Worm (Caenorhabditis elegans): Measurements from ENCODE around the gene smrc-1.

smrc-1 gene

ce11 chrIII:6361560-6361959 is 29.2 kb upstream of the smrc-1 start:
- no peak for TF ChIP-seq unc-62 (GFP tag; optimal IDR thresholded peaks at IDR 0.05)

DNA sequence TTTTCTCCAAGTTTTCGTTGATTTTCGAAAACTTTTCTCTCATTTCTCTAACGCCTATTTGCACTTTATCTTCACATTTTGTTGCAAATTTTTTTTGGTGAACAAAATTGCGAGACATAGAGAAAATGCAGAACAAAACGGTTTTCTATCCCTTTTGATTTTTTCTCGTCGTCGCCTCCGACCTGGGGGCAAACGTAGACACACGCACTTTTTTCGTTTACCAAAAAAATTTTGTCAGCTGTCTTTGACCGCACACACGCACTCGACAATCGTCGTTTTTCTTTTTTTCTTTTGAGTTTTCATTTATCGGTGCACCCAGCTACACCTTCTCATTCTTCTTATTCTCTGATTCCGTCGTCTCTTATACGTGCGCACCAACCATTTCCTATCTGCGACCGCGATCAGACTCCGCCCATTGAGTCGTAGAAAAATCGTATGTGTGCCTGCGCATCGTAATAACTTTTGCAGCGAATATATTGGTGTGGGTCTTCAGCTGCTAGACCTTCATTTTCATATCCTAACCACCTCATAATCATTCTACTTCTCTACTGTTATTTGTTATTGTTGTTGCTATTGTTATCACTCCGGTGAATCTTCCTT is 28.3 kb upstream of the smrc-1 start:
- no peak for TF ChIP-seq unc-62 (GFP tag; optimal IDR thresholded peaks at IDR 0.05)

DNA sequence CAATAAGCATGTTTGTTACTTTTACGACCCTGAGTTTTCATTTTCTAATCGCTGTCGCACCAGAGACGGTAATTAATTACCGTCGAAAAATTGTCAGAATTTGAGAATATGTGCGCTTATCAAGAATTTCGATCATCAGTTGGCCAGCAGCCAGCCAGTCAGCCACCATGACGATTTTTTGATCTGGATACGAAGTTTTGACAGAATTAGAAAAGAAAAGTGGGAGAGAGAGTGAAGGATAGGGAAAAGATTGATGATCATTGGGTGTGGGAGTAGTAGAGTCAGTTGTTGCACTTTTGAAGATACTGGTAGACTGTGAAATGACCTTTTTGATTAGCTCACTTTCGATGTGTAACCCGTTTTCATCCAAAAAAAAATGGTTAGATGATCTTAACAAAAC is 26.3 kb upstream of the smrc-1 start:
- TF ChIP-seq unc-62 (GFP tag; optimal IDR thresholded peaks at IDR 0.05), result no peak

DNA sequence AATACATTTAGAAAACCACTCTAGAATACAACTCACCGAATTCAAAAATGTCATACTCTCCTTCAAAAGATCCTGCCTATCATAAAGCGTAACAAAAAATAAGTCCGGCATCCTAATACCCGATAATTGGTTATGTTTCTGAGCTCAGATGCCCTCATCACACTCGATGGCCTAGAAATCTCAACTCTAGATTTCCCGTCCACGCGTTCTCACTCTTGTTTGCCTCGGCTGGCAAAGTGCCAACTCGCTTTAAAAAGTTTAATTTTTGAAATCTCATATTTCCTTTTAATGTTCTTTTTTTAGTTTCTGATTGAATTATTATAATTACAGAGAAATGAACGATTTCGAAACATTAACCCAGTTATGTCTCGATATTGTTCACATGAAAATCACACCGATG is 23.0 kb upstream of the smrc-1 start, which contains the start of the genes C56G2.15 and thoc-2:
Gene C56G2.15, minus strand, starts transcription at position 188 of the 400 bp plus-strand sequence.
Gene thoc-2, plus strand, starts transcription at position 331 of the 400 bp plus-strand sequence.
- TF ChIP-seq unc-62 (GFP tag; optimal IDR thresholded peaks at IDR 0.05), result no peak

ce11 chrIII:6368524-6368923 is 22.2 kb upstream of the smrc-1 start:
- no peak for TF ChIP-seq unc-62 (GFP tag; optimal IDR thresholded peaks at IDR 0.05)

DNA sequence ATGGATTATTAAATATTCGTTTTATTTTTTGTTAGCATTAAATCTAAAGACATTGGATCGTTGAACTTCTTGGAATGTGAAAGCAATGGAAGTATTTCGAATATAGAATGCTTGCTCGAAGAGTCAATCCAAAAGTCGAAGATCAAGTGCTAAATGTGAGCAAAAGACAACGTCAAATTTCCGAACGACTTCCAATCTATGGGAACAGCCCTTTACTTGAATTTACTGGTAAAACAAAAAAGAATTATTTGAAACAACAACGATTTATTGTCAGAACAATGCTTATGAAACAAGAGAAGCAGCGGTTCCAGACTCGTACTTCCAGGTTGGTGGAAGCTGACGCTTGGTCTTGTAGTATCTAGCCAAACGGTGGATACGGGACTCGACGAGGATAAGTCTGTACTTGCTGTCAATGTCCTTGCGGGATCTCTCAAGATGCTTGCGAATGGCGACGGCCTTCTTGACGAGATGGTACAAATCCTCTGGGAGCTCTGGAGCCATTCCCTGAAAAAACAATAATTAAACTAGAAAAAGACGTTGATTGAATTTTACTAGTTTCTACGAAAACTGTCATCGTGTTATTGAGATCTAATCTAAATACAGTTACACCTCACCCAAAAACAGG is 16.8 kb upstream of the smrc-1 start:
- no peak for TF ChIP-seq unc-62 (GFP tag; optimal IDR thresholded peaks at IDR 0.05)

DNA sequence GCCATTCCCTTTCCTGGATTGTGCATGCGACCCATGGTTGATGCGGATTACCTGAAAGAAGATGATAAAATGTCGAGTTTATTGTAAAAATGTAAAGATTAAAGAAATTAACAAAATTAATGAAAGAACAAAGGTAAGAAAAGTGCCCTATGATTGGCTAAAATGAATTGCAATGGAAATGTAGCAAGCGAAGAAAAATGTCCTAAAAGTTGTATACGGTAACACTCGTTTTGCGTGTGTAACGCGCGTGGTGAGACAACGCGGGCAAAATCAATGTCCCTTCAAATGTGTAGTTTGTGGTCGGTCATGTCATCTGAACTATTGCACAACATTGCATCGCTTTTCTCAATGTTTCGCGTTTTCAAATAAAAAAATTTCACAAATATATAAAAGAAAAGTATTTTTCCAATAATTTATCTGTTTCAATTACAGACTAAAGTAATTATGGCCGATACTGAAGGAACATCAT is 15.8 kb upstream of the smrc-1 start, which contains the start of the genes rps-13 and nfx-1:
Gene rps-13, minus strand, starts transcription at position 51 of the 469 bp plus-strand sequence.
Gene nfx-1, plus strand, starts transcription at position 433 of the 469 bp plus-strand sequence.
- no peak for TF ChIP-seq unc-62 (GFP tag; optimal IDR thresholded peaks at IDR 0.05)

ce11 chrIII:6379129-6379528 is 11.6 kb upstream of the smrc-1 start, which contains the start of gene C16A3.6:
TSS of gene C16A3.6 (plus strand) at chrIII:6379212.
- TF ChIP-seq unc-62 (GFP tag; optimal IDR thresholded peaks at IDR 0.05), result no peak

DNA sequence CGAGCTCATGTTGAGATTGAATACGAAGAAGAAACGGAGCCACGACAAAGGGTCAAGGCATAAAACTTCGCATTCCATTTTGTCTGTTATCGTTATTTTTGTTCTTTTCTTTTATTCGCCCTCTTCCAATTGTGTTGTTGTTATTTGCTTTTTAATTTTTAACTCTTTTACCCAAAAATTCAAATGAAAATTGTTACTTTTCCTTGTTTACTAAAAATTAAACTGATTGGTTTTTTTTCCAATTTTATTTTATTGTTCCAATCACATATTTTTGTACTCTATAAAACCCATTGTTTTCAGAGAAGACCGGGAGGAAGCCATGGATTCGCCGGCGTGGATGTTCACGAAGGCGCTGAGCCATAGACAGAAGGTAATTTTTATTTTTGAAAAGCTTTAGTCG is 10.3 kb upstream of the smrc-1 start, which contains the start of gene C16A3.5:
Gene C16A3.5, plus strand, starts transcription at position 301 of the 400 bp plus-strand sequence.
- TF ChIP-seq unc-62 (GFP tag; optimal IDR thresholded peaks at IDR 0.05), result no peak

- TF ChIP-seq unc-62 (GFP tag; optimal IDR thresholded peaks at IDR 0.05), result no peak
These were observed 9.0 kb upstream of the smrc-1 start, which contains the start of gene znf-622 for ce11 chrIII:6381584-6382391. TSS of gene znf-622 (plus strand) at chrIII:6381634.

DNA sequence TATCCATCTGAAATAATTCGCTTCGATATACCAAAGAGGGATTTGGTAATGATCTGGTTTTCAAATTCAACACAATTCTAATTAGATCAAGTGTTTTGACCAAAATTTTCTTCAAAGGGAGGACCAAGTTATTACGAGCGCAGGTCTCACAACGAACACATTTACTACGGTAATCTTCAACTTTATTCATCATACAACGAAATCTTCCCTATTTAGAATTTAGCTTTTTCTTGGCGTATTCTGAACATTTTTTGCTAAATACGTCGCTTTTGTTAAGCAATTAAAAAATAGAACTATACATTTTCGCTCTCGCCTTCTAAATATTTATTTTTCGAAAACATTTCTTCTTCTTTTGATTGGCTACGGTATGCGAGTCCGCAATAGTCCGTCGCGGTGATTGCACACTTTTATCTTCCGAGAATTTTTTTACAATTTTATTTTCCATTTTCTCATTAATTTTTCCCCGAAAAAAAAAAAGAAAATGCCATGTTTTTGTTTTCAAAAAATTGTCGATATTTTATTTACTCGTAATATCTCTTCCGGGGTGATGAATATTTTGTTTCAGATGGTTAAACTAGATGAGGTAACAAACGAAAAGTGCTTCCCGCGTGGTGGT is 7.6 kb upstream of the smrc-1 start, which contains the start of gene let-716:
Gene let-716, plus strand, starts transcription at position 566 of the 616 bp plus-strand sequence.
- TF ChIP-seq unc-62 (GFP tag; optimal IDR thresholded peaks at IDR 0.05), result no peak

DNA sequence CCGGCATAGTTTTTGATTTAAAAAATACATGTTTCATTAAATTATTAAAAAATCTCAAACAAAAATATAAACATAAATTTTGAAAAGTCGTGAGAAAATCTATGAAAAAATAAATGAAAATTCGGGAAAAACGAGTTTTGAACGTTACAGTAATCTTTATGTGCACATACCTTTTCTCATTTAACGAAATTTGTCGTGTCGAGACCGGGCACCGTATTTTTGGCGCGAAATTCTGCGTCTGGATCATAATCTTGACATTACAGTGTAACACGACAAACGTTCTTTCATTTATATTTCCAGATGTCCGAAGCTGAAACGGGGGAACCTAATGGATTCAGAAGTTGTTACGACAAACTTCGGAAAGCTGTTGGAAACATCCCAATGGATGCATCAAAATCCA is 1.2 kb upstream of the smrc-1 start, which contains the start of gene C16A3.2:
Gene C16A3.2, plus strand, starts transcription at position 301 of the 400 bp plus-strand sequence.
- no peak for TF ChIP-seq unc-62 (GFP tag; optimal IDR thresholded peaks at IDR 0.05)

DNA sequence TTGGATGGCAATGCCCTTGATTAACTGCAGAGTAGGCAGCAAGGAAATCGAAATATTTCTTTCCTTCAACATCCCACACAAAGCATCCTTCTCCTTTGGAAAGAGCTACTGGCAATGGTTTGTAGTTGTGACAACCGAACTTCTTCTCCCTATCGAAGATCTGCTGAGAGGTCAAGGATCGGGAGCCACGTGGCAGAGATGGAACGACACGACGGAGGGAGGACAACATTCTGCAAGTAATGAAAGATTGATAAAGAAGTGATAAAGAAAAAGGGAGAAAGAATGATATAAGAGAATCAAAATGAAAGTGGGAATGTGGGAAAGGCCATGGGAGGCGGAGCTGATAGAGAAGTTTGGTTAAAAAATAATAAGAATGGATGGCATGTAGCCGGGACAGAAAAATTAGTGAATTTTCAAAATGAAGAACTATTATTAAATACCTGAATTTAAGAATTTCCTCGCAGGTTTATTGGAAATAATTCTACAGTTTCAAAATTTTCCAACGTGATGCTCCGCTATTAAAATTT is 5.0 kb downstream of the smrc-1 start, which contains the start of gene oatr-1:
Gene oatr-1, minus strand, starts transcription at position 477 of the 527 bp plus-strand sequence.
- no peak for TF ChIP-seq unc-62 (GFP tag; optimal IDR thresholded peaks at IDR 0.05)

- TF ChIP-seq unc-62 (GFP tag; optimal IDR thresholded peaks at IDR 0.05), result no peak
These were observed 5.6 kb downstream of the smrc-1 start for ce11 chrIII:6396381-6396780.

DNA sequence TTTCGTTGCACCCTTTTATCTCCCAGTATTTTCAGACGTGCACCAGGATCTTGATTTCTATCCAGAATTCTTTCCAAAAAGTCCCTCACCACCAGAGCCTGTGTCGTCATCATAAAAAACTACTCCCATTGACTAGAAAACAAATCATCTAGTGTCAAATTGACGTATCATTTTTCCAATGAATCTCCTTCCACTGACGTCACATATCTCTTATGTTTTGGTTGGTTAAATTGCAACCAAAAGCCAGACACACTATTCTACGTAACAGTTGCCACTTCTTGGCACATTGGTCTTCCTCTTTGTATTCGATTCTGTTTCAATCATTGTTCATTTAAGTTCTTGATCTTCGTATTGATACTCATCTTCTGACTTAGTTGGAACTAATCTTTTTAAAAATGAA is 7.4 kb downstream of the smrc-1 start:
- no peak for TF ChIP-seq unc-62 (GFP tag; optimal IDR thresholded peaks at IDR 0.05)

Measured in whole organism, dauer.